Worm (Caenorhabditis elegans): ENCODE data around the gene C46E10.1.

Gene C46E10.1

DNA sequence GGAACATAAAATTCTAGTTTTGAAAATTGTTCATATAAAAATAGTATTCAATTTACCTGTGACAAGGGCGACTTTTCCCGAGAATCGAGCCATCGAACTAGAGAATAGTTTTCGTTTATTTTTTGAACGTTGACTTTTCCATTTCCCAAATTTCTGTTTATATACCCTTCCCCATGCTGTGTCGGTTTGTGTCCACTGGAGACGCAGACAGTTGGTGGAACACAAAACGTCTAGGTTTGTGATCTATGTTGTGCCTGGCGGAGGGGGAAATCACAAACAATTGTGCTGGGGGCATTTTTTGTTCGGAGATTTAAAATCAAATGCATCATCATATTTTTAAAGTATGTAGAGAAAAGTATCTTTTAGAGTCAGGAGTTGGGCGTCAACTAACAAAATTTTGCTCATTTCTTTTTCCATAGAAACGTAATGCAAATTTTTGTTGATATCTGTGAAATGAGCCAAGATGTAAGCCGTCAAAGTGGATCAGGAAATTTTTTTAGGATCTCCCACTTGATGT, 19.7 kb downstream of the C46E10.1 start, which contains the start of gene nta-1:
Gene nta-1, minus strand, starts transcription at position 131 of the 517 bp plus-strand sequence.
- no peak for TF ChIP-seq zfp-2 (tag; optimal IDR thresholded peaks at IDR 0.05)
- TF ChIP-seq lin-15B (tag; optimal IDR thresholded peaks at IDR 0.05): no peak
- TF ChIP-seq daf-16 (GFP tag; optimal IDR thresholded peaks at IDR 0.05): no peak
- peak; percentile 64 for TF ChIP-seq daf-16 (tag; optimal IDR thresholded peaks at IDR 0.05)
- no peak for TF ChIP-seq arid-1 (GFP tag; conservative IDR thresholded peaks at IDR 0.05)
- TF ChIP-seq lin-39 (tag; optimal IDR thresholded peaks at IDR 0.05): no peak
- no peak for TF ChIP-seq nhr-11 (tag; optimal IDR thresholded peaks at IDR 0.05)
- TF ChIP-seq hif-1 (tag; optimal IDR thresholded peaks at IDR 0.05): no peak
- no peak for TF ChIP-seq tra-1 (GFP tag; IDR thresholded peaks at IDR 0.05)
- no peak for TF ChIP-seq nhr-6 (tag; optimal IDR thresholded peaks at IDR 0.05)
- peak in 1 of 2 experiments; percentile 97 for TF ChIP-seq unc-62 (GFP tag; optimal IDR thresholded peaks at IDR 0.05 in 1 of 2)
- no peak for TF ChIP-seq unc-62 (tag; optimal IDR thresholded peaks at IDR 0.05)
- no peak for TF ChIP-seq nhr-41 (GFP tag; IDR thresholded peaks at IDR 0.05)
- peak; percentile 13 for TF ChIP-seq nhr-77 (tag; optimal IDR thresholded peaks at IDR 0.05)
- peak; percentile 58 for TF ChIP-seq dmd-6 (GFP tag; IDR thresholded peaks at IDR 0.05)
- no peak for TF ChIP-seq ceh-82 (tag; optimal IDR thresholded peaks at IDR 0.05)
- no peak for TF ChIP-seq skn-1 (tag; optimal IDR thresholded peaks at IDR 0.05)
- TF ChIP-seq php-3 (GFP tag; IDR thresholded peaks at IDR 0.05): no peak
- no peak for TF ChIP-seq spr-3 (GFP tag; optimal IDR thresholded peaks at IDR 0.05)
- TF ChIP-seq T26A8.4 (GFP tag; IDR thresholded peaks at IDR 0.05): no peak
- TF ChIP-seq mdt-29 (GFP tag; IDR thresholded peaks at IDR 0.05): no peak
- TF ChIP-seq lir-3 (tag; optimal IDR thresholded peaks at IDR 0.05): no peak
- TF ChIP-seq daf-19 (GFP tag; conservative IDR thresholded peaks at IDR 0.05): no peak
- TF ChIP-seq jun-1 (tag; optimal IDR thresholded peaks at IDR 0.05): no peak
- no peak for TF ChIP-seq nhr-48 (tag; optimal IDR thresholded peaks at IDR 0.05)
- no peak for TF ChIP-seq ceh-32 (tag; optimal IDR thresholded peaks at IDR 0.05; ENCODE audit: poor library complexity)
- no peak for TF ChIP-seq ctbp-1 (GFP tag; IDR thresholded peaks at IDR 0.05)
- TF ChIP-seq hlh-11 (tag; optimal IDR thresholded peaks at IDR 0.05): peak; percentile 51
- TF ChIP-seq duxl-1 (tag; optimal IDR thresholded peaks at IDR 0.05; ENCODE audit: poor library complexity): peak; percentile 76
- TF ChIP-seq tag-97 (GFP tag; IDR thresholded peaks at IDR 0.05): no peak
- no peak for TF ChIP-seq rbr-2 (tag; optimal IDR thresholded peaks at IDR 0.05)
- no peak for TF ChIP-seq unc-130 (GFP tag; optimal IDR thresholded peaks at IDR 0.05)
- TF ChIP-seq cey-2 (tag; optimal IDR thresholded peaks at IDR 0.05; ENCODE audit: borderline replicate concordance, insufficient read depth): no peak
- TF ChIP-seq F37D6.2 (tag; optimal IDR thresholded peaks at IDR 0.05): no peak
- TF ChIP-seq mdl-1 (tag; optimal IDR thresholded peaks at IDR 0.05): peak in 1 of 2 experiments; percentile 22
- no peak for TF ChIP-seq gei-8 (GFP tag; optimal IDR thresholded peaks at IDR 0.05)
- no peak for TF ChIP-seq lin-29 (GFP tag; IDR thresholded peaks at IDR 0.05)
- 0 out of 2 replicates have a peak, but pooled peaks have one; percentile 36 for TF ChIP-seq hmg-1.1 (GFP tag; IDR thresholded peaks at IDR 0.05)
- TF ChIP-seq Y5F2A.4 (GFP tag; optimal IDR thresholded peaks at IDR 0.05): no peak
- TF ChIP-seq nhr-28 (tag; optimal IDR thresholded peaks at IDR 0.05): peak; percentile 91
- TF ChIP-seq ZK546.5 (tag; optimal IDR thresholded peaks at IDR 0.05): no peak
- no peak for TF ChIP-seq Y105C5A.15 (GFP tag; IDR thresholded peaks at IDR 0.05)
- TF ChIP-seq pha-4 (GFP tag; IDR thresholded peaks at IDR 0.05): no peak
- no peak for TF ChIP-seq pha-4 (tag; optimal IDR thresholded peaks at IDR 0.05)
- TF ChIP-seq pqm-1 (tag; optimal IDR thresholded peaks at IDR 0.05): peak; percentile 50
- peak; percentile 74 for TF ChIP-seq nhr-102 (tag; optimal IDR thresholded peaks at IDR 0.05)

Data from whole organism, L4 larva.